Fruit fly (Drosophila melanogaster) whole organism, prepupa: ENCODE results near the gene CG9733.

ENCODE experiments used
- CG11902 ChIP-seq: fragments of 200-800 bp; sonication (Bioruptor generic); optimal IDR thresholded peaks from 3 replicates; lab custom pipeline; 2016; ENCODE audit warnings: missing biosample characterization, missing genetic modification characterization
- CG16779 ChIP-seq: fragments of 200-800 bp; sonication (Bioruptor generic); optimal IDR thresholded peaks from 3 replicates; lab custom pipeline; 2017; ENCODE audit warnings: missing biosample characterization, mild to moderate bottlenecking, missing genetic modification characterization
- CG3032 ChIP-seq: fragments of 200-800 bp; optimal IDR thresholded peaks from 2 replicates; lab custom pipeline; 2019; ENCODE audit warnings: missing biosample characterization, mild to moderate bottlenecking, missing genetic modification characterization, moderate library complexity
- Eip93F ChIP-seq: fragments of 200-800 bp; sonication (Bioruptor generic); optimal IDR thresholded peaks from 2 replicates; lab custom pipeline; 2016; ENCODE audit warnings: missing biosample characterization, mild to moderate bottlenecking, missing genetic modification characterization
- Met ChIP-seq: fragments of 200-800 bp; sonication (Bioruptor generic); optimal IDR thresholded peaks from 3 replicates; lab custom pipeline; 2016; ENCODE audit warnings: missing biosample characterization, missing genetic modification characterization
- OdsH ChIP-seq: fragments of 200-800 bp; sonication (Bioruptor generic); optimal IDR thresholded peaks from 3 replicates; lab custom pipeline; 2016; ENCODE audit warnings: missing biosample characterization, missing genetic modification characterization
- fd59A ChIP-seq: fragments of 200-800 bp; sonication (Bioruptor generic); optimal IDR thresholded peaks from 2 replicates; lab custom pipeline; 2017; ENCODE audit warnings: missing biosample characterization, mild to moderate bottlenecking, missing genetic modification characterization, missing genetic modification reagents
- spab ChIP-seq: fragments of 200-800 bp; sonication (Bioruptor generic); optimal IDR thresholded peaks from 2 replicates; lab custom pipeline; 2017; ENCODE audit warnings: missing biosample characterization, mild to moderate bottlenecking, missing genetic modification characterization, missing genetic modification reagents

- TF ChIP-seq fd59A: no peak
- TF ChIP-seq spab: no peak
- no peak for TF ChIP-seq OdsH (GFP tag; lab: Kevin White, UChicago)
- TF ChIP-seq CG3032 (tag; lab: Kevin White, UChicago): no peak
- TF ChIP-seq Met (GFP tag; lab: Kevin White, UChicago): no peak
- TF ChIP-seq CG16779 (tag; lab: Kevin White, UChicago): no peak
- no peak for TF ChIP-seq Eip93F (GFP tag; lab: Kevin White, UChicago)
- no peak for TF ChIP-seq CG11902
Observed at dm6 chr3R:30204004-30204603, 42.4 kb downstream of the CG9733 start.
